Worm (Caenorhabditis elegans) whole organism, early embryonic: ENCODE data around the gene fbxa-25.
"Not testable (repeated sequence)": the region's sequence is repeated elsewhere in the genome, so short reads cannot be mapped to it uniquely, and the experiment has no call there.

Experiments used
- B0310.2 ChIP-seq: sonication (generic microtip); optimal IDR thresholded peaks from 2 replicates; lab custom pipeline; 2016; ENCODE audit warnings: mild to moderate bottlenecking, missing genetic modification characterization, missing compliant biosample characterization
- F13C5.2 ChIP-seq: sonication (generic microtip); optimal IDR thresholded peaks from 2 replicates; lab custom pipeline; 2017; ENCODE audit warnings: mild to moderate bottlenecking, missing genetic modification characterization, inconsistent platforms, missing compliant biosample characterization
- aly-1 ChIP-seq: sonication (generic microtip); optimal IDR thresholded peaks from 2 replicates; lab custom pipeline; 2016; ENCODE audit warnings: missing genetic modification characterization, missing compliant biosample characterization
- ama-1 ChIP-seq: fragments of 150-350 bp; optimal IDR thresholded peaks from 2 replicates; lab custom pipeline; 2014
- ceh-13 ChIP-seq: fragments of 200-800 bp; sonication (Bioruptor generic); optimal IDR thresholded peaks from 2 replicates; lab custom pipeline; 2018; ENCODE audit warnings: mild to moderate bottlenecking, missing genetic modification characterization, missing compliant biosample characterization
- ceh-36 ChIP-seq: sonication (generic microtip); optimal IDR thresholded peaks from 2 replicates; lab custom pipeline; 2016; ENCODE audit warnings: missing genetic modification characterization, inconsistent platforms, missing compliant biosample characterization
- ets-7 ChIP-seq: sonication (generic microtip); optimal IDR thresholded peaks from 2 replicates; lab custom pipeline; 2016; ENCODE audit warnings: missing genotype, missing genetic modification characterization, missing compliant biosample characterization
- flt-1 ChIP-seq: fragments of 200-800 bp; sonication (Bioruptor generic); IDR thresholded peaks from 2 replicates; pipeline ENCODE4 v1.3.6; 2022; ENCODE audit warnings: missing genetic modification characterization, missing compliant biosample characterization
- hmbx-1 ChIP-seq: sonication (generic microtip); optimal IDR thresholded peaks from 2 replicates; lab custom pipeline; 2016; ENCODE audit warnings: mild to moderate bottlenecking, missing genetic modification characterization, missing compliant biosample characterization
- hmg-4 ChIP-seq: fragments of 200-800 bp; sonication (Bioruptor generic); optimal IDR thresholded peaks from 2 replicates; lab custom pipeline; 2018; ENCODE audit warnings: mild to moderate bottlenecking, missing genetic modification characterization, missing compliant biosample characterization
- hnd-1 ChIP-seq: sonication (generic microtip); optimal IDR thresholded peaks from 2 replicates; lab custom pipeline; 2016; ENCODE audit warnings: missing genetic modification characterization, missing compliant biosample characterization
- pes-1 ChIP-seq: fragments of 200-800 bp; sonication (Bioruptor generic); IDR thresholded peaks from 2 replicates; pipeline ENCODE4 v1.3.6; 2022; ENCODE audit warnings: missing genetic modification reagents, missing genetic modification characterization, missing compliant biosample characterization
- scrt-1 ChIP-seq: fragments of 200-800 bp; sonication (Bioruptor generic); IDR thresholded peaks from 2 replicates; pipeline ENCODE4 v1.3.6; 2022; ENCODE audit warnings: missing genetic modification characterization, missing compliant biosample characterization
- sea-1 ChIP-seq: fragments of 200-800 bp; sonication (Bioruptor generic); conservative IDR thresholded peaks from 2 replicates; pipeline ENCODE4 v1.3.6; 2022; ENCODE audit warnings: missing genetic modification characterization, missing compliant biosample characterization
- tbx-11 ChIP-seq: fragments of 200-800 bp; sonication (Bioruptor generic); IDR thresholded peaks from 2 replicates; pipeline ENCODE4 v1.3.6; 2022; ENCODE audit warnings: missing genetic modification characterization, missing compliant biosample characterization
- tbx-37 ChIP-seq: fragments of 200-800 bp; sonication (Bioruptor generic); conservative IDR thresholded peaks from 2 replicates; pipeline ENCODE4 v1.3.6; 2022; ENCODE audit warnings: missing genetic modification reagents, missing genetic modification characterization, missing compliant biosample characterization
- tra-4 ChIP-seq: sonication (generic microtip); optimal IDR thresholded peaks from 2 replicates; lab custom pipeline; 2017; ENCODE audit warnings: missing genetic modification characterization, missing compliant biosample characterization

Gene fbxa-25

ce11 chrIII:1372563-1372962 is 23.3 kb upstream of the fbxa-25 start:
- TF ChIP-seq F13C5.2 (no peak), hnd-1 (tag; lab: Kevin White, UChicago) (no peak), pes-1 (GFP tag; lab: Robert Waterston, UW) (no peak), hmg-4 (GFP tag; lab: Kevin White, UChicago) (no peak), B0310.2 (tag; lab: Kevin White, UChicago) (no peak), scrt-1 (GFP tag; lab: Robert Waterston, UW) (no peak), tra-4 (tag; lab: Kevin White, UChicago) (no peak)

DNA sequence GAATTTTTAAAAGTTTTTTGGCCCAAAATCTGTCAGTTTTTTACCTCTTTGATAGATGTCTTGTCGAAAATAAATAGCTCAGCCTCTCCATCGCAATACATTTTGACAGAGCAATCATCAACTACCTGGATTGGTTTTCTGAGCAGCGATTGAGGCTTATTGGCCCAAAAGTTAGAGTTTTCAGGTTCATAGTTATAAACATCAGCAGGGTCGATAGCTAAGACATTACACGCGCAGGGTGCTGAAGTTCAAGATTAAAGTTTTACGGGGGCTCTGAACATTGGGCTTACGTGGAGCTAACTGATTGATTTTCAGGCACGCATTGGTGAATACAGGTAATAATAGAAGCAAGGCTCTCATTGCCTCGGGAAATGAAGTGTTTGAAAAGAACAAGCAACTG is 10.4 kb upstream of the fbxa-25 start, which contains the start of gene Y82E9BR.9:
Gene Y82E9BR.9 (minus strand): TSS at position 101 of the 400 bp plus-strand sequence.
- TF ChIP-seq ceh-36 (tag; lab: Kevin White, UChicago), result no peak
- no peak for TF ChIP-seq hnd-1 (tag; lab: Kevin White, UChicago)
- no peak for TF ChIP-seq aly-1 (tag; lab: Kevin White, UChicago)
- TF ChIP-seq F13C5.2, result no peak
- no peak for TF ChIP-seq ceh-13 (GFP tag; lab: Kevin White, UChicago)
- no peak for TF ChIP-seq hmg-4 (GFP tag; lab: Kevin White, UChicago)
- TF ChIP-seq B0310.2 (tag; lab: Kevin White, UChicago), result no peak
- TF ChIP-seq tra-4 (tag; lab: Kevin White, UChicago), result no peak
- no peak for TF ChIP-seq flt-1 (GFP tag; lab: Robert Waterston, UW)
- TF ChIP-seq sea-1 (GFP tag; lab: Robert Waterston, UW), result no peak
- TF ChIP-seq ama-1 (lab: Kevin White, UChicago), result no peak
- no peak for TF ChIP-seq hmbx-1 (tag; lab: Kevin White, UChicago)
- no peak for TF ChIP-seq tbx-37 (GFP tag; lab: Robert Waterston, UW)
- TF ChIP-seq ets-7, result no peak
- no peak for TF ChIP-seq tbx-11 (GFP tag; lab: Robert Waterston, UW)
- no peak for TF ChIP-seq scrt-1 (GFP tag; lab: Robert Waterston, UW)
- no peak for TF ChIP-seq pes-1 (GFP tag; lab: Robert Waterston, UW)

ce11 chrIII:1357973-1358372 is 8.7 kb upstream of the fbxa-25 start, which contains the start of gene Y82E9BR.8:
Gene Y82E9BR.8 (minus strand): TSS chrIII:1358073.
- not testable (repeated sequence) for TF ChIP-seq tbx-11 (GFP tag; lab: Robert Waterston, UW); ama-1 (lab: Kevin White, UChicago); hnd-1 (tag; lab: Kevin White, UChicago)

ce11 chrIII:1355320-1355719 is 6.1 kb upstream of the fbxa-25 start, which contains the start of gene Y82E9BL.1:
Gene Y82E9BL.1 (minus strand): TSS chrIII:1355420.
- TF ChIP-seq B0310.2 (tag; lab: Kevin White, UChicago), result no peak
- TF ChIP-seq tbx-37 (GFP tag; lab: Robert Waterston, UW), result no peak
- TF ChIP-seq F13C5.2, result no peak
- no peak for TF ChIP-seq ceh-13 (GFP tag; lab: Kevin White, UChicago)
- no peak for TF ChIP-seq hnd-1 (tag; lab: Kevin White, UChicago)
- TF ChIP-seq ama-1 (lab: Kevin White, UChicago), result no peak
- TF ChIP-seq pes-1 (GFP tag; lab: Robert Waterston, UW), result no peak
- TF ChIP-seq ets-7, result no peak
- TF ChIP-seq ceh-36 (tag; lab: Kevin White, UChicago), result no peak
- no peak for TF ChIP-seq tbx-11 (GFP tag; lab: Robert Waterston, UW)
- no peak for TF ChIP-seq sea-1 (GFP tag; lab: Robert Waterston, UW)
- TF ChIP-seq hmbx-1 (tag; lab: Kevin White, UChicago), result no peak
- no peak for TF ChIP-seq tra-4 (tag; lab: Kevin White, UChicago)
- TF ChIP-seq aly-1 (tag; lab: Kevin White, UChicago), result no peak
- TF ChIP-seq flt-1 (GFP tag; lab: Robert Waterston, UW), result no peak
- no peak for TF ChIP-seq scrt-1 (GFP tag; lab: Robert Waterston, UW)
- TF ChIP-seq hmg-4 (GFP tag; lab: Kevin White, UChicago), result no peak

ce11 chrIII:1354523-1354922 is 5.3 kb upstream of the fbxa-25 start:
- TF ChIP-seq tbx-37 (GFP tag; lab: Robert Waterston, UW) (no peak), sea-1 (GFP tag; lab: Robert Waterston, UW) (no peak), hnd-1 (tag; lab: Kevin White, UChicago) (no peak), hmbx-1 (tag; lab: Kevin White, UChicago) (no peak), ets-7 (no peak), hmg-4 (GFP tag; lab: Kevin White, UChicago) (no peak), tra-4 (tag; lab: Kevin White, UChicago) (no peak), aly-1 (tag; lab: Kevin White, UChicago) (no peak), flt-1 (GFP tag; lab: Robert Waterston, UW) (no peak), pes-1 (GFP tag; lab: Robert Waterston, UW) (no peak), scrt-1 (GFP tag; lab: Robert Waterston, UW) (no peak), B0310.2 (tag; lab: Kevin White, UChicago) (no peak), tbx-11 (GFP tag; lab: Robert Waterston, UW) (no peak), ceh-36 (tag; lab: Kevin White, UChicago) (no peak)

DNA sequence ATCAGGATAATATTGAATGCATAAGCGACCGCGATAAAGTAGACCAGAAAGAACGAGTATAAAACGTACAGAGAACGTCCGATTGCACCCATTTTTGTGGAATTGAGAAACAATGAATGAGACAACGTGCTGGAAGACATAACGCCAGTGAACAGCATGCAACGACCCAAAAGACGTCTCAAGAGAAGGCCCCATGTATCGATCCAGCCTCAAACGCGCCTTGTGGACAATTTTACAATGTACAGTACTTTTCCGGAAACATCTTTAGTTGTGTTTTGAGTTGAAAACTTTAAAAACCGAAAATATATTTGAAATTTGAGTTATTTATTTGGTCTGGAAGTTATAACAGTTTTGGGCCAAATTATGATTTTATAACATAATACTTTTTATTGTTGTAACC is 1.5 kb upstream of the fbxa-25 start, which contains the start of gene Y82E9BL.3:
Gene Y82E9BL.3 (minus strand): TSS at position 101 of the 400 bp plus-strand sequence.
- TF ChIP-seq hmbx-1 (tag; lab: Kevin White, UChicago) (no peak), pes-1 (GFP tag; lab: Robert Waterston, UW) (no peak), B0310.2 (tag; lab: Kevin White, UChicago) (no peak), scrt-1 (GFP tag; lab: Robert Waterston, UW) (no peak), tbx-11 (GFP tag; lab: Robert Waterston, UW) (no peak), hnd-1 (tag; lab: Kevin White, UChicago) (no peak), sea-1 (GFP tag; lab: Robert Waterston, UW) (no peak), ceh-36 (tag; lab: Kevin White, UChicago) (no peak), tra-4 (tag; lab: Kevin White, UChicago) (no peak), ets-7 (no peak), tbx-37 (GFP tag; lab: Robert Waterston, UW) (no peak), ama-1 (lab: Kevin White, UChicago) (no peak), hmg-4 (GFP tag; lab: Kevin White, UChicago) (no peak), aly-1 (tag; lab: Kevin White, UChicago) (no peak), flt-1 (GFP tag; lab: Robert Waterston, UW) (no peak), F13C5.2 (no peak), ceh-13 (GFP tag; lab: Kevin White, UChicago) (no peak)
